Fruit fly (Drosophila melanogaster): ENCODE results near the gene Tpi.

Gene Tpi

dm6 chr3R:30170671-30171667, 36.6 kb upstream of the Tpi start, which contains the start of gene Rsod (continued):
- peak; percentile 31 for TF ChIP-seq CG17829 (tag; optimal IDR thresholded peaks at IDR 0.05)
- TF ChIP-seq Mad (GFP tag; optimal IDR thresholded peaks at IDR 0.05), result no peak
- no peak for TF ChIP-seq CG8765 (GFP tag; IDR thresholded peaks at IDR 0.05)
- TF ChIP-seq pum (GFP tag; optimal IDR thresholded peaks at IDR 0.05), result no peak
- TF ChIP-seq CG8478 (optimal IDR thresholded peaks at IDR 0.05), result no peak
- peak; percentile 47 for TF ChIP-seq Hsf (GFP tag; optimal IDR thresholded peaks at IDR 0.05)
- peak in 1 of 3 experiments; percentile 73 for TF ChIP-seq Stat92E (GFP tag; optimal IDR thresholded peaks at IDR 0.05)
- TF ChIP-seq CG15479 (GFP tag; optimal IDR thresholded peaks at IDR 0.05), result no peak
- TF ChIP-seq CG17385 (GFP tag; optimal IDR thresholded peaks at IDR 0.05), result no peak
- no peak for TF ChIP-seq CG12942 (GFP tag; optimal IDR thresholded peaks at IDR 0.05)
- TF ChIP-seq Ravus (GFP tag; IDR thresholded peaks at IDR 0.05), result no peak; the same call in 1 of the 2 replicates
- TF ChIP-seq chn (GFP tag; optimal IDR thresholded peaks at IDR 0.05), result no peak
- TF ChIP-seq lab (GFP tag; optimal IDR thresholded peaks at IDR 0.05), result peak; percentile 54
- no peak for TF ChIP-seq CG15011 (GFP tag; optimal IDR thresholded peaks at IDR 0.05)
- TF ChIP-seq CG7786 (GFP tag; optimal IDR thresholded peaks at IDR 0.05), result no peak
- peak; percentile 50 for TF ChIP-seq Ssrp (tag; optimal IDR thresholded peaks at IDR 0.05)
- TF ChIP-seq CG5180 (GFP tag; optimal IDR thresholded peaks at IDR 0.05), result no peak
- TF ChIP-seq CG11723 (GFP tag; optimal IDR thresholded peaks at IDR 0.05), result peak; percentile 36
- no peak for TF ChIP-seq Hmx (GFP tag; optimal IDR thresholded peaks at IDR 0.05)
- TF ChIP-seq CG13123 (GFP tag; optimal IDR thresholded peaks at IDR 0.05), result no peak
- TF ChIP-seq CG14050 (GFP tag; IDR thresholded peaks at IDR 0.05), result peak; percentile 52
- peak; percentile 42; the same call in 1 of the 2 replicates for TF ChIP-seq chm (GFP tag; IDR thresholded peaks at IDR 0.05)
- TF ChIP-seq CG31388 (GFP tag; optimal IDR thresholded peaks at IDR 0.05), result no peak
- peak; percentile 14 for TF ChIP-seq Fer3 (tag; optimal IDR thresholded peaks at IDR 0.05)
- no peak; the same call in 1 of the 2 replicates for TF ChIP-seq amos (GFP tag; IDR thresholded peaks at IDR 0.05; ENCODE audit: partially characterized antibody)
- no peak for TF ChIP-seq bab2 (GFP tag; optimal IDR thresholded peaks at IDR 0.05)
- no peak for TF ChIP-seq Hr39 (optimal IDR thresholded peaks at IDR 0.05)
- peak; percentile 51; the same call in 2 of the 4 replicates for TF ChIP-seq Gug (GFP tag; IDR thresholded peaks at IDR 0.05)
- TF ChIP-seq CG11085 (GFP tag; IDR thresholded peaks at IDR 0.05), result 0 out of 2 replicates have a peak, but pooled peaks have one; percentile 45
- TF ChIP-seq lbe (GFP tag; optimal IDR thresholded peaks at IDR 0.05), result no peak
- peak; percentile 10 for TF ChIP-seq CG2202 (tag; optimal IDR thresholded peaks at IDR 0.05)
- TF ChIP-seq vvl (GFP tag; IDR thresholded peaks at IDR 0.05), result peak; percentile 92
- peak; percentile 37 for TF ChIP-seq CG5245 (GFP tag; optimal IDR thresholded peaks at IDR 0.05)
- TF ChIP-seq CG18476 (GFP tag; optimal IDR thresholded peaks at IDR 0.05), result peak; percentile 24
- no peak for TF ChIP-seq sna (GFP tag; IDR thresholded peaks at IDR 0.05; ENCODE audit: partially characterized antibody)
- TF ChIP-seq tup (GFP tag; optimal IDR thresholded peaks at IDR 0.05), result no peak
- TF ChIP-seq jumu (GFP tag; optimal IDR thresholded peaks at IDR 0.05), result no peak
- peak; percentile 44 for TF ChIP-seq CG10209 (GFP tag; optimal IDR thresholded peaks at IDR 0.05)
- peak; percentile 64 for TF ChIP-seq fd96Cb (tag; optimal IDR thresholded peaks at IDR 0.05)
- TF ChIP-seq CG14710 (tag; optimal IDR thresholded peaks at IDR 0.05), result peak; percentile 40
- no peak for TF ChIP-seq zen (tag; optimal IDR thresholded peaks at IDR 0.05)
- TF ChIP-seq CG10274 (GFP tag; optimal IDR thresholded peaks at IDR 0.05), result no peak
- TF ChIP-seq pita (GFP tag; optimal IDR thresholded peaks at IDR 0.05), result no peak
- TF ChIP-seq org-1 (GFP tag; optimal IDR thresholded peaks at IDR 0.05), result peak; percentile 13
- no peak for TF ChIP-seq CG4328 (GFP tag; optimal IDR thresholded peaks at IDR 0.05)
- peak; percentile 42 for TF ChIP-seq psq (GFP tag; optimal IDR thresholded peaks at IDR 0.05)
- TF ChIP-seq Ptx1 (GFP tag; IDR thresholded peaks at IDR 0.05), result peak; percentile 78
- no peak for TF ChIP-seq disco-r (GFP tag; optimal IDR thresholded peaks at IDR 0.05)
- no peak for TF ChIP-seq slp2 (GFP tag; optimal IDR thresholded peaks at IDR 0.05)
